Worm (Caenorhabditis elegans): ENCODE data around the gene K11H12.6.

Gene K11H12.6

ce11 chrIV:620324-620723 lies 46.8 kb upstream of the K11H12.6 start (continued):
- TF ChIP-seq F16B12.6 (tag; optimal IDR thresholded peaks at IDR 0.05) (peak; percentile 2), nhr-20 (tag; optimal IDR thresholded peaks at IDR 0.05) (peak; percentile 51), elt-3 (tag; optimal IDR thresholded peaks at IDR 0.05) (peak in 1 of 6 experiments; percentile 12), pax-3 (tag; optimal IDR thresholded peaks at IDR 0.05) (peak; percentile 13), egl-27 (tag; optimal IDR thresholded peaks at IDR 0.05) (no peak), unc-130 (tag; optimal IDR thresholded peaks at IDR 0.05) (peak; percentile 24), unc-62 (GFP tag; optimal IDR thresholded peaks at IDR 0.05) (no peak), snpc-4 (tag; optimal IDR thresholded peaks at IDR 0.05) (peak; percentile 27), ama-1 (optimal IDR thresholded peaks at IDR 0.05) (no peak), ceh-82 (tag; optimal IDR thresholded peaks at IDR 0.05) (peak in 2 of 3 experiments; percentile 10 to 53), aly-2 (tag; optimal IDR thresholded peaks at IDR 0.05) (peak; percentile 48), dpl-1 (GFP tag; optimal IDR thresholded peaks at IDR 0.05) (peak; percentile 3 to 53 (median 38)), nhr-77 (tag; optimal IDR thresholded peaks at IDR 0.05) (peak; percentile 56), elt-2 (tag; optimal IDR thresholded peaks at IDR 0.05) (peak; percentile 9), lin-13 (GFP tag; optimal IDR thresholded peaks at IDR 0.05) (peak; percentile 36), C16A3.4 (tag; optimal IDR thresholded peaks at IDR 0.05) (peak; percentile 71), isw-1 (GFP tag; IDR thresholded peaks at IDR 0.05) (peak; percentile 17), nhr-19 (GFP tag; conservative IDR thresholded peaks at IDR 0.05) (peak; percentile 64), unc-98 (GFP tag; IDR thresholded peaks at IDR 0.05) (no peak)

ce11 chrIV:622989-623388 lies 44.1 kb upstream of the K11H12.6 start:
- TF ChIP-seq aly-2 (tag; optimal IDR thresholded peaks at IDR 0.05) (no peak), efl-3 (GFP tag; optimal IDR thresholded peaks at IDR 0.05) (no peak), blmp-1 (tag; optimal IDR thresholded peaks at IDR 0.05) (no peak), ceh-8 (GFP tag; optimal IDR thresholded peaks at IDR 0.05) (no peak), hpl-2 (GFP tag; optimal IDR thresholded peaks at IDR 0.05) (no peak), ceh-88 (GFP tag; IDR thresholded peaks at IDR 0.05) (no peak), pax-3 (tag; optimal IDR thresholded peaks at IDR 0.05) (no peak), unc-62 (GFP tag; optimal IDR thresholded peaks at IDR 0.05) (no peak), vab-15 (tag; optimal IDR thresholded peaks at IDR 0.05) (no peak)

DNA sequence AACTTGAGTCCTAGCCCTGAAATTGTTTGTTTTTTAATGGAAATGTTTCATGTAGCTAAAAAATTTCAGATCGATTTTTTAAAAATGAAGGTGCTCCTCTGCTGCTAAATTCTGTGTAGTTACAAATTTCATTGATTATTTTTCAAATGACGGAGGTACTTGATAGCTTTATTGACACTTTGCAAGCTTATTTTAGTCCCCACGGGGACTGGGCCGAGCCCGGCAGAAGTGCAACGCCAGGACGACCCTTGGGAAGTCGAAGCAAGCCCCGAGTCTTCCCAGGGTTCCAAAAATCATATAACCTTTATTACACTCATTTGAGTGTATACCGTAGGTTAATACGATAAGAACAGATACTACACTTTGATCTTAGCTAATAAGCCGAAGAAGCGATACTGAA lies 43.2 kb upstream of the K11H12.6 start:
- TF ChIP-seq ceh-88 (GFP tag; IDR thresholded peaks at IDR 0.05) (no peak), mef-2 (tag; optimal IDR thresholded peaks at IDR 0.05) (no peak), snu-23 (GFP tag; optimal IDR thresholded peaks at IDR 0.05) (no peak), nhr-237 (tag; optimal IDR thresholded peaks at IDR 0.05) (no peak), ceh-63 (GFP tag; optimal IDR thresholded peaks at IDR 0.05) (no peak), nhr-20 (tag; optimal IDR thresholded peaks at IDR 0.05) (no peak), tlp-1 (tag; optimal IDR thresholded peaks at IDR 0.05) (no peak), hpl-2 (GFP tag; optimal IDR thresholded peaks at IDR 0.05) (no peak), fkh-10 (GFP tag; optimal IDR thresholded peaks at IDR 0.05) (no peak), vab-15 (tag; optimal IDR thresholded peaks at IDR 0.05) (no peak)

ce11 chrIV:625947-626548 lies 41.0 kb upstream of the K11H12.6 start:
- TF ChIP-seq fkh-4 (tag; optimal IDR thresholded peaks at IDR 0.05; ENCODE audit: borderline replicate concordance) (no peak), lin-14 (GFP tag; optimal IDR thresholded peaks at IDR 0.05) (peak; percentile 3)

DNA sequence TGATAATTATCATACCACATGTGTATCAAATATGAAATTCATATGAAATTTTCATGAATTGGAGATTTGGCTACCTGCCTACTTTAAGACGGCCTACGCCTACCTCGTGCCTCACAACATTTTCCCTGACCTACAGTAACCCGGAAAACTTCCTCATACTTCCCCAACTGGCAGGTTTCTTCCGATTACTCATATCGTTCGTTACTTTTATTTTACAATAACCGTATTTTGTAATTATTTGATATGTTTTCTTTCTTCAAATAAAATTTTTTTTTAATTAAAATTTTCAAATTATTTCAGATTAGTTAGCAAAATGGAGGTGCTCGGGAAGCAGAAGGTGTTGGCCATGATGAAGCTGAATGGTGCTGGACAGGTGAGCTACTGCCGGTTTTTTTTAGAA lies 39.9 kb upstream of the K11H12.6 start, which contains the start of gene nhr-76:
TSS of gene nhr-76 (plus strand) at position 301 of the 400 bp plus-strand sequence.
- no peak for TF ChIP-seq unc-62 (GFP tag; optimal IDR thresholded peaks at IDR 0.05)
